Fruit fly (Drosophila melanogaster) whole organism, embryonic: Measurements from ENCODE around the gene CG8176.

Experiments
- Abd-B ChIP-seq: fragments of 200-800 bp; sonication (Bioruptor generic); optimal IDR thresholded peaks from 2 replicates; lab custom pipeline; 2018; ENCODE audit warnings: missing biosample characterization, mild to moderate bottlenecking, missing genetic modification characterization, moderate library complexity
- B-H2 ChIP-seq: fragments of 200-800 bp; sonication (Bioruptor generic); optimal IDR thresholded peaks from 2 replicates; lab custom pipeline; 2018; ENCODE audit warnings: missing biosample characterization, mild to moderate bottlenecking, missing genetic modification characterization
- CG10209 ChIP-seq: fragments of 200-800 bp; sonication (Bioruptor generic); optimal IDR thresholded peaks from 3 replicates; lab custom pipeline; 2017; ENCODE audit warnings: missing biosample characterization, mild to moderate bottlenecking, missing genetic modification characterization, missing genetic modification reagents
- CG10366 ChIP-seq: fragments of 200-800 bp; sonication (Bioruptor generic); IDR thresholded peaks from 2 replicates; pipeline ENCODE4 v1.3.6; 2022; ENCODE audit warnings: missing biosample characterization, missing genetic modification characterization
- CG10654 ChIP-seq: fragments of 200-800 bp; sonication (Bioruptor generic); optimal IDR thresholded peaks from 2 replicates; lab custom pipeline; 2016; ENCODE audit warnings: missing biosample characterization, missing genetic modification characterization
- CG11723 ChIP-seq: fragments of 200-800 bp; sonication (Bioruptor generic); optimal IDR thresholded peaks from 2 replicates; lab custom pipeline; 2017; ENCODE audit warnings: missing biosample characterization, mild to moderate bottlenecking, missing genetic modification characterization
- CG12769 ChIP-seq: fragments of 200-800 bp; sonication (Bioruptor generic); optimal IDR thresholded peaks from 2 replicates; lab custom pipeline; 2019; ENCODE audit warnings: missing biosample characterization, mild to moderate bottlenecking, missing genetic modification characterization, moderate library complexity
- CG13424 ChIP-seq: fragments of 200-800 bp; sonication (Bioruptor generic); optimal IDR thresholded peaks from 2 replicates; lab custom pipeline; 2019; ENCODE audit warnings: missing biosample characterization, mild to moderate bottlenecking, missing genetic modification characterization, moderate library complexity
- CG13894 ChIP-seq: fragments of 200-800 bp; sonication (Bioruptor generic); optimal IDR thresholded peaks from 3 replicates; lab custom pipeline; 2018; ENCODE audit warnings: missing biosample characterization, mild to moderate bottlenecking, missing genetic modification characterization, moderate library complexity
- CG14860 ChIP-seq: fragments of 200-800 bp; sonication (Bioruptor generic); IDR thresholded peaks from 3 replicates; pipeline ENCODE4 v1.3.6; 2022; ENCODE audit warnings: missing biosample characterization, missing genetic modification characterization; ENCODE audit not compliant: partially characterized antibody
- CG17361 ChIP-seq: fragments of 200-800 bp; sonication (Bioruptor generic); IDR thresholded peaks from 3 replicates; pipeline ENCODE4 v1.3.6; 2022; ENCODE audit warnings: missing biosample characterization, missing genetic modification characterization
- CG17568 ChIP-seq: fragments of 200-800 bp; sonication (Bioruptor generic); optimal IDR thresholded peaks from 2 replicates; lab custom pipeline; 2018; ENCODE audit warnings: missing biosample characterization, mild to moderate bottlenecking, missing genetic modification characterization, moderate library complexity
- CG18619 ChIP-seq: fragments of 200-800 bp; sonication (Bioruptor generic); optimal IDR thresholded peaks from 3 replicates; lab custom pipeline; 2017; ENCODE audit warnings: missing biosample characterization, mild to moderate bottlenecking, missing genetic modification characterization
- CG2129 ChIP-seq: fragments of 200-800 bp; sonication (Bioruptor generic); IDR thresholded peaks from 2 replicates; pipeline ENCODE4 v1.3.6; 2022; ENCODE audit warnings: missing biosample characterization, missing genetic modification characterization; ENCODE audit not compliant: partially characterized antibody
- CG34376 ChIP-seq: fragments of 200-800 bp; sonication (Bioruptor generic); optimal IDR thresholded peaks from 2 replicates; lab custom pipeline; 2018; ENCODE audit warnings: missing biosample characterization, mild to moderate bottlenecking, missing genetic modification characterization
- CG4404 ChIP-seq: fragments of 200-800 bp; sonication (Bioruptor generic); IDR thresholded peaks from 2 replicates; pipeline ENCODE4 v1.3.6; 2022; ENCODE audit warnings: missing biosample characterization, missing genetic modification characterization
- CG9817 ChIP-seq: fragments of 200-800 bp; sonication (Bioruptor generic); optimal IDR thresholded peaks from 2 replicates; lab custom pipeline; 2018; ENCODE audit warnings: missing biosample characterization, mild to moderate bottlenecking, missing genetic modification characterization, moderate library complexity
- CoRest ChIP-seq: fragments of 200-800 bp; sonication (Bioruptor generic); optimal IDR thresholded peaks from 3 replicates; lab custom pipeline; 2018; ENCODE audit warnings: missing biosample characterization, mild to moderate bottlenecking, missing genetic modification characterization, moderate library complexity
- Dad ChIP-seq: fragments of 200-800 bp; sonication (Bioruptor generic); optimal IDR thresholded peaks from 3 replicates; lab custom pipeline; 2016; ENCODE audit warnings: missing biosample characterization, missing genetic modification characterization
- Dfd ChIP-seq, 2 experiments: fragments of >200 bp; optimal IDR thresholded peaks; 2 replicates each; lab custom pipeline; 2017; ENCODE audit warnings: missing biosample characterization in 2 of 2, missing genetic modification characterization in 2 of 2
- ERR ChIP-seq: fragments of 200-800 bp; sonication (Bioruptor generic); optimal IDR thresholded peaks from 2 replicates; lab custom pipeline; 2016; ENCODE audit warnings: missing biosample characterization, missing genetic modification characterization
- Ets65A ChIP-seq: fragments of 200-800 bp; sonication (Bioruptor generic); peaks from one replicate; lab custom pipeline; 2016; ENCODE audit warnings: missing biosample characterization, missing genetic modification characterization
- GATAe ChIP-seq: fragments of 200-800 bp; sonication (Bioruptor generic); conservative IDR thresholded peaks from 2 replicates; pipeline ENCODE4 v1.3.6; 2022; ENCODE audit warnings: missing biosample characterization, missing genetic modification characterization
- Gsc ChIP-seq: fragments of 200-800 bp; sonication (Bioruptor generic); IDR thresholded peaks from 2 replicates; pipeline ENCODE4 v1.3.6; 2022; ENCODE audit warnings: missing biosample characterization, missing genetic modification characterization
- Gug ChIP-seq: fragments of 200-800 bp; sonication (Bioruptor generic); IDR thresholded peaks from 4 replicates; pipeline ENCODE4 v1.3.6; 2022; ENCODE audit warnings: missing biosample characterization, missing genetic modification characterization
- HLH4C ChIP-seq: fragments of 200-800 bp; sonication (Bioruptor generic); IDR thresholded peaks from 3 replicates; pipeline ENCODE4 v1.3.6; 2022; ENCODE audit warnings: missing biosample characterization, missing genetic modification characterization; ENCODE audit not compliant: partially characterized antibody
- HLH54F ChIP-seq: fragments of 200-800 bp; sonication (Bioruptor generic); optimal IDR thresholded peaks from 3 replicates; lab custom pipeline; 2016; ENCODE audit warnings: missing biosample characterization, missing genetic modification characterization
- HLHmδ ChIP-seq: fragments of 200-800 bp; sonication (Bioruptor generic); optimal IDR thresholded peaks from 2 replicates; lab custom pipeline; 2018; ENCODE audit warnings: missing biosample characterization, mild to moderate bottlenecking, missing genetic modification characterization, moderate library complexity
- Hr3 ChIP-seq: fragments of 200-800 bp; sonication (Bioruptor generic); optimal IDR thresholded peaks from 3 replicates; lab custom pipeline; 2016; ENCODE audit warnings: missing biosample characterization, missing genetic modification characterization
- Hr78 ChIP-seq, 2 experiments: fragments of 200-800 bp in 1 of 2; fragments of >200 bp in 1 of 2; sonication (Bioruptor generic) in 1 of 2; optimal IDR thresholded peaks; 2 replicates each; lab custom pipeline; 2017 to 2019; ENCODE audit warnings: missing biosample characterization in 2 of 2, missing genetic modification characterization in 2 of 2, mild to moderate bottlenecking in 1 of 2, moderate library complexity in 1 of 2
- Kr ChIP-seq: fragments of 200-800 bp; sonication (Bioruptor generic); optimal IDR thresholded peaks from 2 replicates; lab custom pipeline; 2017; ENCODE audit warnings: missing biosample characterization, mild to moderate bottlenecking, missing genetic modification characterization
- Mrtf ChIP-seq: fragments of 200-800 bp; sonication (Bioruptor generic); IDR thresholded peaks from 3 replicates; pipeline ENCODE4 v1.3.6; 2022; ENCODE audit warnings: missing biosample characterization, missing genetic modification characterization
- Nf-YC ChIP-seq: fragments of 200-800 bp; optimal IDR thresholded peaks from 3 replicates; lab custom pipeline; 2019; ENCODE audit warnings: missing biosample characterization, mild to moderate bottlenecking, missing genetic modification characterization, moderate library complexity
- Optix ChIP-seq: fragments of 200-800 bp; sonication (Bioruptor generic); IDR thresholded peaks from 3 replicates; pipeline ENCODE4 v1.3.6; 2022; ENCODE audit warnings: missing biosample characterization, missing genetic modification characterization
- btn ChIP-seq: fragments of 200-800 bp; sonication (Bioruptor generic); optimal IDR thresholded peaks from 2 replicates; lab custom pipeline; 2016; ENCODE audit warnings: missing biosample characterization, missing genetic modification characterization
- chinmo ChIP-seq: fragments of 200-800 bp; sonication (Bioruptor generic); IDR thresholded peaks from 4 replicates; pipeline ENCODE4 v1.3.6; 2022; ENCODE audit warnings: missing biosample characterization, missing genetic modification characterization; ENCODE audit not compliant: partially characterized antibody
- dysf ChIP-seq: fragments of 200-800 bp; sonication (Bioruptor generic); IDR thresholded peaks from 3 replicates; pipeline ENCODE4 v1.3.6; 2022; ENCODE audit warnings: missing biosample characterization, missing genetic modification characterization
- gem ChIP-seq: fragments of 200-800 bp; sonication (Bioruptor generic); optimal IDR thresholded peaks from 2 replicates; lab custom pipeline; 2019; ENCODE audit warnings: missing biosample characterization, mild to moderate bottlenecking, missing genetic modification characterization, moderate library complexity
- hb ChIP-seq: fragments of 200-800 bp; sonication (Bioruptor generic); IDR thresholded peaks from 3 replicates; pipeline ENCODE4 v1.3.6; 2022; ENCODE audit warnings: missing biosample characterization, missing genetic modification characterization; ENCODE audit not compliant: partially characterized antibody
- hth ChIP-seq: fragments of >200 bp; optimal IDR thresholded peaks from 2 replicates; lab custom pipeline; 2017; ENCODE audit warnings: inconsistent platforms
- kah ChIP-seq: fragments of 200-800 bp; sonication (Bioruptor generic); optimal IDR thresholded peaks from 2 replicates; lab custom pipeline; 2018; ENCODE audit warnings: missing biosample characterization, mild to moderate bottlenecking, missing genetic modification characterization
- kay ChIP-seq: fragments of 200-800 bp; sonication (Bioruptor generic); optimal IDR thresholded peaks from 2 replicates; lab custom pipeline; 2016; ENCODE audit warnings: missing biosample characterization, missing genetic modification characterization
- maf-S ChIP-seq: fragments of 200-800 bp; sonication (Bioruptor generic); optimal IDR thresholded peaks from 2 replicates; lab custom pipeline; 2016; ENCODE audit warnings: missing biosample characterization, missing genetic modification characterization
- pum ChIP-seq: fragments of 200-800 bp; sonication (Bioruptor generic); optimal IDR thresholded peaks from 2 replicates; lab custom pipeline; 2016; ENCODE audit warnings: missing biosample characterization, missing genetic modification characterization
- shn ChIP-seq: fragments of 200-800 bp; sonication (Bioruptor generic); optimal IDR thresholded peaks from 3 replicates; lab custom pipeline; 2016; ENCODE audit warnings: missing biosample characterization, missing genetic modification characterization
- sim ChIP-seq: fragments of 200-800 bp; sonication (Bioruptor generic); IDR thresholded peaks from 2 replicates; pipeline ENCODE4 v1.3.6; 2022; ENCODE audit warnings: missing biosample characterization, missing genetic modification characterization
- slp2 ChIP-seq: fragments of 200-800 bp; sonication (Bioruptor generic); optimal IDR thresholded peaks from 2 replicates; lab custom pipeline; 2016; ENCODE audit warnings: missing biosample characterization, missing genetic modification characterization
- sqz ChIP-seq: fragments of 200-800 bp; sonication (Bioruptor generic); optimal IDR thresholded peaks from 3 replicates; lab custom pipeline; 2018; ENCODE audit warnings: missing biosample characterization, mild to moderate bottlenecking, missing genetic modification characterization
- tup ChIP-seq: fragments of 200-800 bp; sonication (Bioruptor generic); optimal IDR thresholded peaks from 2 replicates; lab custom pipeline; 2016; ENCODE audit warnings: missing biosample characterization, mild to moderate bottlenecking, missing genetic modification characterization, moderate library complexity
- vfl ChIP-seq: fragments of 200-800 bp; sonication (Bioruptor generic); optimal IDR thresholded peaks from 2 replicates; lab custom pipeline; 2016; ENCODE audit warnings: missing biosample characterization, missing genetic modification characterization
- wdn ChIP-seq: fragments of 200-800 bp; sonication (Bioruptor generic); IDR thresholded peaks from 2 replicates; pipeline ENCODE4 v1.3.6; 2022; ENCODE audit warnings: missing biosample characterization, missing genetic modification characterization

Gene CG8176

dm6 chr3R:9551013-9551658 lies 35.3 kb downstream of the CG8176 start (continued):
- no peak for TF ChIP-seq Ets65A (GFP tag; lab: Kevin White, UChicago)
- TF ChIP-seq Dfd (GFP tag; optimal IDR thresholded peaks at IDR 0.05; lab: Kevin White, UChicago): no peak
- TF ChIP-seq Kr (GFP tag; lab: Kevin White, UChicago): no peak
- TF ChIP-seq Abd-B (GFP tag; lab: Kevin White, UChicago): no peak
- no peak for TF ChIP-seq HLH4C
- no peak for TF ChIP-seq sim (GFP tag; lab: Robert Waterston, UW)
- no peak for TF ChIP-seq hth (lab: Kevin White, UChicago)
- peak; percentile 37 for TF ChIP-seq shn (GFP tag; lab: Kevin White, UChicago)
- TF ChIP-seq CG14860 (GFP tag; lab: Robert Waterston, UW): no peak
- peak; percentile 66 for TF ChIP-seq CG13894 (tag; lab: Kevin White, UChicago)
- peak; percentile 96 for TF ChIP-seq CG34376 (GFP tag; lab: Kevin White, UChicago)
- TF ChIP-seq gem (tag; lab: Kevin White, UChicago): no peak
- no peak for TF ChIP-seq hb (GFP tag; lab: Robert Waterston, UW)
- TF ChIP-seq pum (GFP tag; lab: Kevin White, UChicago): no peak
- TF ChIP-seq Hr78 (GFP tag; optimal IDR thresholded peaks at IDR 0.05; lab: Kevin White, UChicago): peak in 1 of 2 experiments; percentile 99
- TF ChIP-seq kah (GFP tag; lab: Kevin White, UChicago): peak; percentile 96
- no peak for TF ChIP-seq HLH54F
- TF ChIP-seq Dad (GFP tag; lab: Kevin White, UChicago): peak; percentile 11
- TF ChIP-seq CG9817 (tag; lab: Kevin White, UChicago): no peak
- peak; percentile 69 for TF ChIP-seq ERR (GFP tag; lab: Kevin White, UChicago)
- no peak for TF ChIP-seq CG10209 (GFP tag; lab: Kevin White, UChicago)
- no peak for TF ChIP-seq CG13424 (tag; lab: Kevin White, UChicago)
- TF ChIP-seq dysf (GFP tag; lab: Robert Waterston, UW): no peak
- TF ChIP-seq CG12769 (tag; lab: Kevin White, UChicago): peak; percentile 80
- no peak for TF ChIP-seq CG4404
- no peak for TF ChIP-seq CG17361
- TF ChIP-seq vfl (GFP tag; lab: Kevin White, UChicago): no peak
- TF ChIP-seq maf-S (GFP tag; lab: Kevin White, UChicago): peak; percentile 37
- TF ChIP-seq CG2129 (GFP tag; lab: Robert Waterston, UW): no peak
- no peak for TF ChIP-seq Gsc (GFP tag; lab: Robert Waterston, UW)
- TF ChIP-seq CG11723: peak; percentile 32
- no peak for TF ChIP-seq slp2 (GFP tag; lab: Kevin White, UChicago)
- no peak for TF ChIP-seq Mrtf (GFP tag; lab: Robert Waterston, UW)
- peak; percentile 95 for TF ChIP-seq HLHmδ
- TF ChIP-seq CoRest (tag; lab: Kevin White, UChicago): no peak
- peak; percentile 42 for TF ChIP-seq Nf-YC (tag; lab: Kevin White, UChicago)
- TF ChIP-seq Hr3 (GFP tag; lab: Kevin White, UChicago): no peak
- TF ChIP-seq GATAe (GFP tag; lab: Robert Waterston, UW): no peak
- TF ChIP-seq CG10366 (GFP tag; lab: Robert Waterston, UW): no peak
- no peak for TF ChIP-seq chinmo (GFP tag; lab: Robert Waterston, UW)
- TF ChIP-seq CG17568: no peak
- peak; percentile 43 for TF ChIP-seq kay
- TF ChIP-seq Gug: no peak
- TF ChIP-seq sqz (GFP tag; lab: Kevin White, UChicago): no peak
- TF ChIP-seq CG10654 (GFP tag; lab: Kevin White, UChicago): no peak
- TF ChIP-seq tup: no peak
- TF ChIP-seq wdn: no peak
- no peak for TF ChIP-seq Optix (GFP tag; lab: Robert Waterston, UW)
- peak; percentile 50 for TF ChIP-seq B-H2 (GFP tag; lab: Kevin White, UChicago)
- TF ChIP-seq CG18619: peak; percentile 5
- no peak for TF ChIP-seq btn
